Worm (Caenorhabditis elegans) whole organism, L3 larva: ENCODE results near the gene eral-1.

Source experiments
- ceh-82 ChIP-seq: fragments of 150-350 bp; optimal IDR thresholded peaks from 2 replicates; lab custom pipeline; 2014; ENCODE audit warnings: missing biosample characterization, missing genetic modification characterization
- lin-39 ChIP-seq: fragments of 150-350 bp; optimal IDR thresholded peaks from 2 replicates; lab custom pipeline; 2018; ENCODE audit warnings: missing biosample characterization, missing genetic modification reagents, missing genetic modification characterization
- nhr-77 ChIP-seq: fragments of 150-350 bp; optimal IDR thresholded peaks from 2 replicates; lab custom pipeline; 2014; ENCODE audit warnings: missing biosample characterization, missing genetic modification characterization
- unc-62 ChIP-seq: fragments of 150-350 bp; sonication (generic microtip); optimal IDR thresholded peaks from 4 replicates; lab custom pipeline; 2014; ENCODE audit warnings: missing biosample characterization, missing genetic modification reagents, missing genetic modification characterization

- TF ChIP-seq lin-39 (tag; lab: Kevin White, UChicago) = no peak
- TF ChIP-seq unc-62 (GFP tag; lab: Kevin White, UChicago) = no peak
- no peak for TF ChIP-seq ceh-82 (tag; lab: Kevin White, UChicago)
- TF ChIP-seq nhr-77 (tag; lab: Kevin White, UChicago) = no peak
Measured at ce11 chrII:9605954-9606353, 16.4 kb upstream of the eral-1 start.
